Fruit fly (Drosophila melanogaster): ENCODE data around the gene CG3819.

CG3819 gene

dm6 chr3L:18922086-18922485 is at the start of gene CG3819:
CG3819 (minus strand) TSS chr3L:18922108.
- no peak for TF ChIP-seq cnc (optimal IDR thresholded peaks at IDR 0.05)
- no peak for TF ChIP-seq Clk (GFP tag; optimal IDR thresholded peaks at IDR 0.05)
- TF ChIP-seq CG7101 (tag; optimal IDR thresholded peaks at IDR 0.05): no peak
- no peak for TF ChIP-seq Crg-1 (GFP tag; optimal IDR thresholded peaks at IDR 0.05)
- TF ChIP-seq cic (GFP tag; optimal IDR thresholded peaks at IDR 0.05): no peak
- TF ChIP-seq CG14711 (tag; optimal IDR thresholded peaks at IDR 0.05): no peak
- TF ChIP-seq CG5204 (GFP tag; optimal IDR thresholded peaks at IDR 0.05): no peak
- no peak for TF ChIP-seq CG7045 (GFP tag; optimal IDR thresholded peaks at IDR 0.05)

- TF ChIP-seq CG7045 (GFP tag; optimal IDR thresholded peaks at IDR 0.05) (no peak), cic (GFP tag; optimal IDR thresholded peaks at IDR 0.05) (no peak), bab1 (GFP tag; optimal IDR thresholded peaks at IDR 0.05) (no peak), CG5204 (GFP tag; optimal IDR thresholded peaks at IDR 0.05) (no peak), pad (GFP tag; optimal IDR thresholded peaks at IDR 0.05) (no peak), CG1620 (GFP tag; optimal IDR thresholded peaks at IDR 0.05) (no peak), CG14711 (tag; optimal IDR thresholded peaks at IDR 0.05) (no peak), CG7101 (tag; optimal IDR thresholded peaks at IDR 0.05) (no peak), CG12768 (GFP tag; optimal IDR thresholded peaks at IDR 0.05) (no peak), Clk (GFP tag; optimal IDR thresholded peaks at IDR 0.05) (no peak), Crg-1 (GFP tag; optimal IDR thresholded peaks at IDR 0.05) (no peak), kay (GFP tag; ENCODE audit: borderline replicate concordance) (no peak), Hr96 (GFP tag; optimal IDR thresholded peaks at IDR 0.05) (no peak)
Measured at dm6 chr3L:18968193-18968969, 46.5 kb upstream of the CG3819 start.

dm6 chr3L:18957032-18957431 is 35.1 kb upstream of the CG3819 start:
- TF ChIP-seq pad (GFP tag; optimal IDR thresholded peaks at IDR 0.05) (peak; percentile 97), CG7101 (tag; optimal IDR thresholded peaks at IDR 0.05) (no peak)

- no peak for TF ChIP-seq Crg-1 (GFP tag; optimal IDR thresholded peaks at IDR 0.05)
- TF ChIP-seq Hr96 (GFP tag; optimal IDR thresholded peaks at IDR 0.05): no peak
- no peak for TF ChIP-seq Mnt (GFP tag; optimal IDR thresholded peaks at IDR 0.05)
- no peak for TF ChIP-seq CG5204 (GFP tag; optimal IDR thresholded peaks at IDR 0.05)
- TF ChIP-seq CG7045 (GFP tag; optimal IDR thresholded peaks at IDR 0.05): no peak
- no peak for TF ChIP-seq kay (GFP tag; ENCODE audit: borderline replicate concordance)
- no peak for TF ChIP-seq CG14711 (tag; optimal IDR thresholded peaks at IDR 0.05)
- no peak for TF ChIP-seq cnc (optimal IDR thresholded peaks at IDR 0.05)
- TF ChIP-seq CG7101 (tag; optimal IDR thresholded peaks at IDR 0.05): no peak
- no peak for TF ChIP-seq CG11617 (GFP tag; optimal IDR thresholded peaks at IDR 0.05)
- no peak for TF ChIP-seq CG33017 (tag; optimal IDR thresholded peaks at IDR 0.05)
- TF ChIP-seq toe (GFP tag; optimal IDR thresholded peaks at IDR 0.05): no peak
- no peak for TF ChIP-seq bab1 (GFP tag; optimal IDR thresholded peaks at IDR 0.05)
Measured at dm6 chr3L:18952399-18952798, 30.5 kb upstream of the CG3819 start.

dm6 chr3L:18950359-18950758 is 28.5 kb upstream of the CG3819 start, which contains the start of gene CG6836:
CG6836 (plus strand) TSS chr3L:18950629.
- TF ChIP-seq tj (GFP tag; optimal IDR thresholded peaks at IDR 0.05): peak; percentile 22
- TF ChIP-seq CG33017 (tag; optimal IDR thresholded peaks at IDR 0.05): no peak
- TF ChIP-seq bab1 (GFP tag; optimal IDR thresholded peaks at IDR 0.05): peak; percentile 33
- no peak for TF ChIP-seq toe (GFP tag; optimal IDR thresholded peaks at IDR 0.05)
- peak; percentile 54 for TF ChIP-seq ovo (GFP tag; optimal IDR thresholded peaks at IDR 0.05)
- TF ChIP-seq cic (GFP tag; optimal IDR thresholded peaks at IDR 0.05): peak; percentile 9

- no peak for TF ChIP-seq CG5204 (GFP tag; optimal IDR thresholded peaks at IDR 0.05)
- TF ChIP-seq CG12768 (GFP tag; optimal IDR thresholded peaks at IDR 0.05): peak; percentile 3
- TF ChIP-seq bab1 (GFP tag; optimal IDR thresholded peaks at IDR 0.05): peak; percentile 29
Measured at dm6 chr3L:18949137-18949536, 27.2 kb upstream of the CG3819 start.

dm6 chr3L:18946956-18947355 is 25.0 kb upstream of the CG3819 start:
- no peak for TF ChIP-seq CG11617 (GFP tag; optimal IDR thresholded peaks at IDR 0.05)
- no peak for TF ChIP-seq kay (GFP tag; ENCODE audit: borderline replicate concordance)
- no peak for TF ChIP-seq CG14711 (tag; optimal IDR thresholded peaks at IDR 0.05)
- no peak for TF ChIP-seq bab1 (GFP tag; optimal IDR thresholded peaks at IDR 0.05)
- no peak for TF ChIP-seq CG33017 (tag; optimal IDR thresholded peaks at IDR 0.05)
- TF ChIP-seq ovo (GFP tag; optimal IDR thresholded peaks at IDR 0.05): no peak
- no peak for TF ChIP-seq Hr96 (GFP tag; optimal IDR thresholded peaks at IDR 0.05)
- no peak for TF ChIP-seq cnc (optimal IDR thresholded peaks at IDR 0.05)
- no peak for TF ChIP-seq pad (GFP tag; optimal IDR thresholded peaks at IDR 0.05)
- TF ChIP-seq toe (GFP tag; optimal IDR thresholded peaks at IDR 0.05): no peak

dm6 chr3L:18945938-18946337 is 24.0 kb upstream of the CG3819 start, which contains the start of gene CG32204:
CG32204 (minus strand) TSS chr3L:18946038.
- TF ChIP-seq bab1 (GFP tag; optimal IDR thresholded peaks at IDR 0.05): no peak
- TF ChIP-seq cnc (optimal IDR thresholded peaks at IDR 0.05): no peak
- TF ChIP-seq toe (GFP tag; optimal IDR thresholded peaks at IDR 0.05): no peak
- no peak for TF ChIP-seq cic (GFP tag; optimal IDR thresholded peaks at IDR 0.05)
- no peak for TF ChIP-seq tj (GFP tag; optimal IDR thresholded peaks at IDR 0.05)
- TF ChIP-seq Hr96 (GFP tag; optimal IDR thresholded peaks at IDR 0.05): no peak
- TF ChIP-seq kay (GFP tag; ENCODE audit: borderline replicate concordance): no peak

All from whole organism, adult.